Worm (Caenorhabditis elegans) whole organism, L1 larva: Measurements from ENCODE around the gene C45B11.5.

Experiments
- C16A3.4 ChIP-seq: fragments of 150-350 bp; optimal IDR thresholded peaks from 2 replicates; lab custom pipeline; 2014; ENCODE audit warnings: missing biosample characterization, missing genetic modification characterization
- Y116A8C.19 ChIP-seq: sonication (generic microtip); optimal IDR thresholded peaks from 2 replicates; lab custom pipeline; 2016; ENCODE audit warnings: missing compliant biosample characterization, missing genetic modification characterization, borderline replicate concordance
- alr-1 ChIP-seq: fragments of 200-800 bp; sonication (Bioruptor generic); optimal IDR thresholded peaks from 2 replicates; lab custom pipeline; 2018; ENCODE audit warnings: borderline replicate concordance, mild to moderate bottlenecking, missing genetic modification characterization, missing compliant biosample characterization
- aly-2 ChIP-seq: fragments of 150-350 bp; optimal IDR thresholded peaks from 2 replicates; lab custom pipeline; 2014; ENCODE audit warnings: missing biosample characterization, missing genetic modification characterization
- ceh-8 ChIP-seq: fragments of 200-800 bp; sonication (Bioruptor generic); optimal IDR thresholded peaks from 2 replicates; lab custom pipeline; 2018; ENCODE audit warnings: mild to moderate bottlenecking, missing genetic modification characterization, moderate library complexity, missing compliant biosample characterization
- ceh-82 ChIP-seq, 3 experiments: fragments of 150-350 bp in 1 of 3; sonication (generic microtip) in 2 of 3; optimal IDR thresholded peaks; 2 replicates each; lab custom pipeline; 2014 to 2017; ENCODE audit warnings: missing biosample characterization in 3 of 3, missing genetic modification characterization in 3 of 3
- ceh-90 ChIP-seq: sonication (generic microtip); optimal IDR thresholded peaks from 2 replicates; lab custom pipeline; 2016; ENCODE audit warnings: missing genetic modification characterization, missing compliant biosample characterization
- ces-1 ChIP-seq: fragments of 150-350 bp; optimal IDR thresholded peaks from 2 replicates; lab custom pipeline; 2014; ENCODE audit warnings: missing biosample characterization, missing genetic modification reagents, missing genetic modification characterization
- dpl-1 ChIP-seq, 3 experiments: fragments of 150-350 bp in 2 of 3; sonication (generic microtip) in 1 of 3; optimal IDR thresholded peaks; 2 replicates each; lab custom pipeline; 2014 to 2017; ENCODE audit warnings: missing biosample characterization in 3 of 3, missing genetic modification characterization in 3 of 3, missing genetic modification reagents in 3 of 3
- efl-3 ChIP-seq: fragments of 200-800 bp; sonication (Bioruptor generic); optimal IDR thresholded peaks from 2 replicates; lab custom pipeline; 2018; ENCODE audit warnings: mild to moderate bottlenecking, missing genetic modification characterization, missing compliant biosample characterization
- elt-2 ChIP-seq: sonication (generic microtip); optimal IDR thresholded peaks from 2 replicates; lab custom pipeline; 2016; ENCODE audit warnings: missing genetic modification characterization, mild to moderate bottlenecking, inconsistent platforms, missing compliant biosample characterization, missing genetic modification reagents
- elt-3 ChIP-seq, 6 experiments: fragments of 150-350 bp in 1 of 6; sonication (generic microtip); optimal IDR thresholded peaks; 2 replicates each; lab custom pipeline; 2017 to 2018; ENCODE audit warnings: missing biosample characterization in 6 of 6, missing genetic modification characterization in 6 of 6, inconsistent platforms in 1 of 6
- ets-5 ChIP-seq: fragments of 200-800 bp; sonication (Bioruptor generic); IDR thresholded peaks from 2 replicates; pipeline ENCODE4 v1.3.6; 2022; ENCODE audit warnings: missing genetic modification characterization, missing compliant biosample characterization
- fkh-10 ChIP-seq: sonication (generic microtip); optimal IDR thresholded peaks from 2 replicates; lab custom pipeline; 2017; ENCODE audit warnings: missing biosample characterization, missing genetic modification reagents, missing genetic modification characterization
- fkh-8 ChIP-seq: sonication (generic microtip); optimal IDR thresholded peaks from 2 replicates; lab custom pipeline; 2016; ENCODE audit warnings: mild to moderate bottlenecking, missing genetic modification characterization, missing compliant biosample characterization
- hlh-4 ChIP-seq: sonication (generic microtip); optimal IDR thresholded peaks from 2 replicates; lab custom pipeline; 2016; ENCODE audit warnings: mild to moderate bottlenecking, missing genetic modification characterization, missing compliant biosample characterization
- hpl-2 ChIP-seq: fragments of 150-350 bp; optimal IDR thresholded peaks from 2 replicates; lab custom pipeline; 2014; ENCODE audit warnings: missing biosample characterization, missing genetic modification reagents, missing genetic modification characterization
- isw-1 ChIP-seq: fragments of 200-800 bp; sonication (Bioruptor generic); IDR thresholded peaks from 2 replicates; pipeline ENCODE4 v1.3.6; 2022; ENCODE audit warnings: missing genetic modification characterization, missing compliant biosample characterization
- jun-1 ChIP-seq: fragments of 150-350 bp; optimal IDR thresholded peaks from 2 replicates; lab custom pipeline; 2014; ENCODE audit warnings: missing biosample characterization, missing genetic modification reagents, missing genetic modification characterization
- lin-14 ChIP-seq: fragments of 200-800 bp; sonication (Bioruptor generic); optimal IDR thresholded peaks from 2 replicates; lab custom pipeline; 2018; ENCODE audit warnings: mild to moderate bottlenecking, missing genetic modification characterization, moderate library complexity, missing compliant biosample characterization
- lin-35 ChIP-seq, 2 experiments: fragments of 150-350 bp; optimal IDR thresholded peaks; 2 replicates each; lab custom pipeline; 2014; ENCODE audit warnings: missing biosample characterization in 2 of 2, missing genetic modification characterization in 2 of 2, missing genetic modification reagents in 2 of 2
- lsy-2 ChIP-seq, 2 experiments: fragments of 150-350 bp; optimal IDR thresholded peaks; 2 replicates each; lab custom pipeline; 2014; ENCODE audit warnings: missing biosample characterization in 2 of 2, missing genetic modification characterization in 2 of 2
- mep-1 ChIP-seq: fragments of 150-350 bp; optimal IDR thresholded peaks from 2 replicates; lab custom pipeline; 2014; ENCODE audit warnings: missing biosample characterization, missing genetic modification characterization
- nhr-11 ChIP-seq: fragments of 150-350 bp; optimal IDR thresholded peaks from 2 replicates; lab custom pipeline; 2014; ENCODE audit warnings: missing biosample characterization, missing genetic modification characterization
- nhr-12 ChIP-seq: sonication (generic microtip); optimal IDR thresholded peaks from 2 replicates; lab custom pipeline; 2017; ENCODE audit warnings: missing biosample characterization, missing genetic modification characterization
- nhr-19 ChIP-seq: fragments of 200-800 bp; sonication (Bioruptor generic); conservative IDR thresholded peaks from 2 replicates; pipeline ENCODE4 v1.3.6; 2022; ENCODE audit warnings: missing genetic modification characterization, missing compliant biosample characterization
- nhr-28 ChIP-seq: fragments of 150-350 bp; optimal IDR thresholded peaks from 2 replicates; lab custom pipeline; 2014; ENCODE audit warnings: missing biosample characterization, missing genetic modification characterization
- nhr-47 ChIP-seq: sonication (generic microtip); optimal IDR thresholded peaks from 2 replicates; lab custom pipeline; 2016; ENCODE audit warnings: mild to moderate bottlenecking, missing genetic modification characterization, moderate library complexity, missing compliant biosample characterization
- nhr-71 ChIP-seq: sonication (generic microtip); optimal IDR thresholded peaks from 2 replicates; lab custom pipeline; 2016; ENCODE audit warnings: mild to moderate bottlenecking, missing genetic modification characterization, moderate library complexity, missing compliant biosample characterization
- nhr-77 ChIP-seq: fragments of 150-350 bp; optimal IDR thresholded peaks from 2 replicates; lab custom pipeline; 2014; ENCODE audit warnings: missing biosample characterization, missing genetic modification characterization
- nhr-85 ChIP-seq: sonication (generic microtip); peaks from one replicate; lab custom pipeline; 2016; ENCODE audit warnings: missing genetic modification characterization, inconsistent platforms, missing compliant biosample characterization
- nhr-90 ChIP-seq: sonication (generic microtip); optimal IDR thresholded peaks from 2 replicates; lab custom pipeline; 2016; ENCODE audit warnings: mild to moderate bottlenecking, missing genetic modification characterization, missing compliant biosample characterization; ENCODE audit not compliant: poor library complexity
- rnt-1 ChIP-seq: sonication (generic microtip); optimal IDR thresholded peaks from 2 replicates; lab custom pipeline; 2016; ENCODE audit warnings: mild to moderate bottlenecking, missing genetic modification characterization, moderate library complexity, missing compliant biosample characterization
- skn-1 ChIP-seq: fragments of 150-350 bp; optimal IDR thresholded peaks from 2 replicates; lab custom pipeline; 2014; ENCODE audit warnings: missing biosample characterization, missing genetic modification characterization
- snu-23 ChIP-seq: sonication (generic microtip); optimal IDR thresholded peaks from 2 replicates; lab custom pipeline; 2016; ENCODE audit warnings: missing genetic modification characterization, missing compliant biosample characterization
- sptf-1 ChIP-seq: fragments of 150-350 bp; optimal IDR thresholded peaks from 2 replicates; lab custom pipeline; 2014; ENCODE audit warnings: missing biosample characterization, missing genetic modification characterization
- swsn-7 ChIP-seq: sonication (generic microtip); optimal IDR thresholded peaks from 2 replicates; lab custom pipeline; 2016; ENCODE audit warnings: missing genetic modification characterization, missing compliant biosample characterization
- tbx-2 ChIP-seq: sonication (generic microtip); optimal IDR thresholded peaks from 2 replicates; lab custom pipeline; 2016; ENCODE audit warnings: missing genetic modification characterization, missing compliant biosample characterization
- unc-30 ChIP-seq: sonication (generic microtip); optimal IDR thresholded peaks from 2 replicates; lab custom pipeline; 2017; ENCODE audit warnings: missing biosample characterization, missing genetic modification characterization
- unc-62 ChIP-seq: fragments of 150-350 bp; optimal IDR thresholded peaks from 2 replicates; lab custom pipeline; 2014; ENCODE audit warnings: missing biosample characterization, missing genetic modification reagents, missing genetic modification characterization
- xbp-1 ChIP-seq: sonication (generic microtip); optimal IDR thresholded peaks from 2 replicates; lab custom pipeline; 2016; ENCODE audit warnings: missing genetic modification characterization, missing compliant biosample characterization
- ztf-11 ChIP-seq, 2 experiments: sonication (generic microtip); optimal IDR thresholded peaks; 2 replicates each; lab custom pipeline; 2016 to 2017; ENCODE audit warnings: missing genetic modification characterization in 2 of 2, missing biosample characterization in 1 of 2, missing compliant biosample characterization in 1 of 2

Gene C45B11.5

ce11 chrV:11029309-11029708 lies 12.3 kb upstream of the C45B11.5 start (continued):
- peak; percentile 63 for TF ChIP-seq elt-2

ce11 chrV:11030675-11031074 lies 10.9 kb upstream of the C45B11.5 start:
- TF ChIP-seq nhr-47 (no peak), alr-1 (tag; lab: Kevin White, UChicago) (no peak), Y116A8C.19 (tag; lab: Kevin White, UChicago) (no peak), mep-1 (no peak), ceh-82 (tag; optimal IDR thresholded peaks at IDR 0.05; lab: Kevin White, UChicago) (no peak), isw-1 (GFP tag; lab: Robert Waterston, UW) (no peak), nhr-85 (no peak)
- TF ChIP-seq, all 84 proteins: peak for 0

ce11 chrV:11033241-11033640 lies 8.4 kb upstream of the C45B11.5 start:
- TF ChIP-seq tbx-2 (tag; lab: Kevin White, UChicago): no peak
- no peak for TF ChIP-seq C16A3.4 (tag; lab: Kevin White, UChicago)
- peak; percentile 2 for TF ChIP-seq fkh-10 (GFP tag; lab: Kevin White, UChicago)
- TF ChIP-seq nhr-11 (tag; lab: Kevin White, UChicago): no peak
- no peak for TF ChIP-seq nhr-77 (tag; lab: Kevin White, UChicago)
- TF ChIP-seq lin-35 (GFP tag; optimal IDR thresholded peaks at IDR 0.05; lab: Kevin White, UChicago): no peak
- TF ChIP-seq nhr-12: no peak
- TF ChIP-seq jun-1: no peak
- TF ChIP-seq xbp-1 (tag; lab: Kevin White, UChicago): no peak
- TF ChIP-seq sptf-1: no peak
- no peak for TF ChIP-seq skn-1 (tag; lab: Kevin White, UChicago)
- no peak for TF ChIP-seq ceh-8 (GFP tag; lab: Kevin White, UChicago)
- TF ChIP-seq nhr-28: no peak
- TF ChIP-seq nhr-71 (tag; lab: Kevin White, UChicago): peak; percentile 42
- peak; percentile 94 for TF ChIP-seq hlh-4 (tag; lab: Kevin White, UChicago)
- no peak for TF ChIP-seq isw-1 (GFP tag; lab: Robert Waterston, UW)
- no peak for TF ChIP-seq Y116A8C.19 (tag; lab: Kevin White, UChicago)
- TF ChIP-seq unc-62 (GFP tag; lab: Kevin White, UChicago): no peak
- no peak for TF ChIP-seq ces-1
- no peak for TF ChIP-seq nhr-19 (GFP tag; lab: Robert Waterston, UW)
- TF ChIP-seq hpl-2: no peak
- no peak for TF ChIP-seq swsn-7 (tag; lab: Kevin White, UChicago)
- TF ChIP-seq fkh-8 (tag; lab: Kevin White, UChicago): peak; percentile 47
- TF ChIP-seq nhr-47: peak; percentile 34
- no peak for TF ChIP-seq elt-3 (tag; optimal IDR thresholded peaks at IDR 0.05; lab: Kevin White, UChicago)
- TF ChIP-seq efl-3 (GFP tag; lab: Kevin White, UChicago): no peak
- TF ChIP-seq snu-23: no peak
- no peak for TF ChIP-seq dpl-1 (GFP tag; optimal IDR thresholded peaks at IDR 0.05; lab: Kevin White, UChicago)

- TF ChIP-seq ceh-90 (tag; lab: Kevin White, UChicago) (no peak), lin-14 (GFP tag; lab: Kevin White, UChicago) (peak; percentile 70), Y116A8C.19 (tag; lab: Kevin White, UChicago) (no peak), aly-2 (tag; lab: Kevin White, UChicago) (no peak), nhr-90 (tag; lab: Kevin White, UChicago) (no peak), nhr-11 (tag; lab: Kevin White, UChicago) (no peak), lin-35 (GFP tag; optimal IDR thresholded peaks at IDR 0.05; lab: Kevin White, UChicago) (no peak), unc-30 (tag; lab: Kevin White, UChicago) (no peak), efl-3 (GFP tag; lab: Kevin White, UChicago) (no peak), ets-5 (GFP tag; lab: Robert Waterston, UW) (no peak), nhr-71 (tag; lab: Kevin White, UChicago) (peak; percentile 64), lsy-2 (tag; optimal IDR thresholded peaks at IDR 0.05; lab: Kevin White, UChicago) (peak in 1 of 2 experiments; percentile 1), ztf-11 (tag; optimal IDR thresholded peaks at IDR 0.05; lab: Kevin White, UChicago) (no peak), ceh-82 (tag; optimal IDR thresholded peaks at IDR 0.05; lab: Kevin White, UChicago) (no peak), rnt-1 (peak; percentile 60)
- TF ChIP-seq, all 84 proteins: peak for 4
Observed at ce11 chrV:11034748-11035147, 6.9 kb upstream of the C45B11.5 start, which contains the start of gene pptr-2. Gene pptr-2 (minus strand): TSS chrV:11034931.
